Fruit fly (Drosophila melanogaster) whole organism, pupa: ENCODE results near the gene CG42489.

Source experiments
- CG10348 ChIP-seq: fragments of 200-800 bp; sonication (Bioruptor generic); IDR thresholded peaks from 2 replicates; pipeline ENCODE4 v1.3.6; 2022; ENCODE audit warnings: missing biosample characterization, missing genetic modification characterization
- CG12605 ChIP-seq: fragments of 200-800 bp; sonication (Bioruptor generic); IDR thresholded peaks from 2 replicates; pipeline ENCODE4 v1.3.6; 2022; ENCODE audit warnings: missing biosample characterization, missing genetic modification characterization
- CG13204 ChIP-seq: fragments of 200-800 bp; sonication (Bioruptor generic); optimal IDR thresholded peaks from 2 replicates; lab custom pipeline; 2018; ENCODE audit warnings: missing biosample characterization, mild to moderate bottlenecking, missing genetic modification characterization, moderate library complexity
- CG34367 ChIP-seq: fragments of 200-800 bp; sonication (Bioruptor generic); optimal IDR thresholded peaks from 2 replicates; lab custom pipeline; 2018; ENCODE audit warnings: missing biosample characterization, mild to moderate bottlenecking, missing genetic modification characterization
- CG8159 ChIP-seq: fragments of 200-800 bp; sonication (Bioruptor generic); optimal IDR thresholded peaks from 3 replicates; lab custom pipeline; 2018; ENCODE audit warnings: missing biosample characterization, mild to moderate bottlenecking, missing genetic modification characterization, moderate library complexity
- CG8301 ChIP-seq: fragments of 200-800 bp; sonication (Bioruptor generic); optimal IDR thresholded peaks from 2 replicates; lab custom pipeline; 2018; ENCODE audit warnings: missing biosample characterization, mild to moderate bottlenecking, missing genetic modification characterization
- D1 ChIP-seq: fragments of 200-800 bp; sonication (Bioruptor generic); optimal IDR thresholded peaks from 2 replicates; lab custom pipeline; 2018; ENCODE audit warnings: missing biosample characterization, mild to moderate bottlenecking, missing genetic modification characterization, moderate library complexity
- Snoo ChIP-seq: fragments of 200-800 bp; sonication (Bioruptor generic); optimal IDR thresholded peaks from 3 replicates; lab custom pipeline; 2017; ENCODE audit warnings: missing biosample characterization, mild to moderate bottlenecking, missing genetic modification characterization, inconsistent platforms
- fd96Ca ChIP-seq: fragments of 200-800 bp; sonication (Bioruptor generic); IDR thresholded peaks from 3 replicates; pipeline ENCODE4 v1.3.6; 2022; ENCODE audit warnings: missing biosample characterization, missing genetic modification characterization

dm6 chr3R:8680611-8681010, 26.0 kb upstream of the CG42489 start:
- TF ChIP-seq CG10348 (no peak), CG34367 (tag; lab: Kevin White, UChicago) (no peak), CG12605 (GFP tag; lab: Robert Waterston, UW) (no peak), D1 (tag; lab: Kevin White, UChicago) (no peak), Snoo (no peak), CG8301 (no peak), CG13204 (GFP tag; lab: Kevin White, UChicago) (no peak), CG8159 (tag; lab: Kevin White, UChicago) (no peak), fd96Ca (GFP tag; lab: Robert Waterston, UW) (no peak)
